Fruit fly (Drosophila melanogaster) whole organism: ENCODE results near the gene CG43373.

Experiments used
- CG8478 ChIP-seq: fragments of >200 bp; optimal IDR thresholded peaks from 2 replicates; lab custom pipeline; 2018; ENCODE audit warnings: inconsistent platforms
- Dll ChIP-seq: fragments of >200 bp; optimal IDR thresholded peaks from 2 replicates; lab custom pipeline; 2017
- psq ChIP-seq: fragments of >200 bp; optimal IDR thresholded peaks from 2 replicates; lab custom pipeline; 2017
- usp ChIP-seq: fragments of >200 bp; optimal IDR thresholded peaks from 2 replicates; lab custom pipeline; 2017; ENCODE audit warnings: missing biosample characterization, missing genetic modification characterization, mixed read lengths

- no peak for TF ChIP-seq Dll
- no peak for TF ChIP-seq CG8478 (lab: Kevin White, UChicago)
- no peak for TF ChIP-seq usp (GFP tag; lab: Kevin White, UChicago)
- no peak for TF ChIP-seq psq
These were observed 26.3 kb upstream of the CG43373 start for dm6 chr3L:16569456-16569855.
